Fruit fly (Drosophila melanogaster) whole organism, prepupa: Measurements from ENCODE around the gene Lgr3.

Experiments
- Blimp-1 ChIP-seq: fragments of 200-800 bp; sonication (Bioruptor generic); optimal IDR thresholded peaks from 3 replicates; lab custom pipeline; 2017; ENCODE audit warnings: missing biosample characterization, missing genetic modification characterization, mild to moderate bottlenecking, moderate library complexity, missing genetic modification reagents
- CG4318 ChIP-seq: fragments of 200-800 bp; sonication (Bioruptor generic); optimal IDR thresholded peaks from 3 replicates; lab custom pipeline; 2017; ENCODE audit warnings: missing biosample characterization, mild to moderate bottlenecking, missing genetic modification characterization
- CG6276 ChIP-seq: fragments of 200-800 bp; sonication (Bioruptor generic); optimal IDR thresholded peaks from 2 replicates; lab custom pipeline; 2017; ENCODE audit warnings: missing biosample characterization, mild to moderate bottlenecking, missing genetic modification characterization
- CG6792 ChIP-seq: fragments of 200-800 bp; sonication (Bioruptor generic); optimal IDR thresholded peaks from 3 replicates; lab custom pipeline; 2016; ENCODE audit warnings: missing biosample characterization, missing genetic modification characterization
- CG8319 ChIP-seq: fragments of 200-800 bp; sonication (Bioruptor generic); optimal IDR thresholded peaks from 3 replicates; lab custom pipeline; 2016; ENCODE audit warnings: missing biosample characterization, missing genetic modification characterization
- Eip78C ChIP-seq: fragments of 200-800 bp; sonication (Bioruptor generic); peaks from one replicate; lab custom pipeline; 2016; ENCODE audit warnings: missing biosample characterization, missing genetic modification characterization
- Smox ChIP-seq: fragments of 200-800 bp; sonication (Bioruptor generic); optimal IDR thresholded peaks from 3 replicates; lab custom pipeline; 2016; ENCODE audit warnings: missing biosample characterization, missing genetic modification characterization
- Sox14 ChIP-seq: fragments of 200-800 bp; sonication (Bioruptor generic); optimal IDR thresholded peaks from 3 replicates; lab custom pipeline; 2016; ENCODE audit warnings: missing biosample characterization, missing genetic modification characterization
- Sox15 ChIP-seq: fragments of 200-800 bp; sonication (Bioruptor generic); optimal IDR thresholded peaks from 3 replicates; lab custom pipeline; 2016; ENCODE audit warnings: missing biosample characterization, missing genetic modification characterization
- fkh ChIP-seq: fragments of 200-800 bp; sonication (Bioruptor generic); optimal IDR thresholded peaks from 3 replicates; lab custom pipeline; 2017; ENCODE audit warnings: missing biosample characterization, mild to moderate bottlenecking, missing genetic modification characterization, moderate library complexity
- pdm3 ChIP-seq: fragments of 200-800 bp; sonication (Bioruptor generic); optimal IDR thresholded peaks from 3 replicates; lab custom pipeline; 2016; ENCODE audit warnings: missing biosample characterization, missing genetic modification characterization

- TF ChIP-seq CG6792 (GFP tag; lab: Kevin White, UChicago) = peak; percentile 47
- TF ChIP-seq CG4318 (GFP tag; lab: Kevin White, UChicago) = no peak
- TF ChIP-seq Sox14 (GFP tag; lab: Kevin White, UChicago) = no peak
- no peak for TF ChIP-seq CG8319 (GFP tag; lab: Kevin White, UChicago)
- TF ChIP-seq Smox (GFP tag; lab: Kevin White, UChicago) = peak; percentile 45
- TF ChIP-seq Eip78C (GFP tag; lab: Kevin White, UChicago) = peak; percentile 80
- no peak for TF ChIP-seq Blimp-1 (GFP tag; lab: Kevin White, UChicago)
- no peak for TF ChIP-seq fkh (GFP tag; lab: Kevin White, UChicago)
- no peak for TF ChIP-seq CG6276
- no peak for TF ChIP-seq pdm3
- TF ChIP-seq Sox15 (GFP tag; lab: Kevin White, UChicago) = peak; percentile 18
These were observed 34.5 kb upstream of the Lgr3 start for dm6 chr3R:25631079-25631478.
